Worm (Caenorhabditis elegans): ENCODE data around the gene clec-129.

clec-129 gene

ce11 chrII:3567576-3567975 lies 3.7 kb upstream of the clec-129 start (continued):
- TF ChIP-seq atf-7 (tag; optimal IDR thresholded peaks at IDR 0.05) (peak; percentile 70), aptf-3 (GFP tag; IDR thresholded peaks at IDR 0.05) (0 out of 2 replicates have a peak, but pooled peaks have one; percentile 11)

- no peak for TF ChIP-seq F57A8.1 (GFP tag; optimal IDR thresholded peaks at IDR 0.05)
- no peak for TF ChIP-seq atf-7 (tag; optimal IDR thresholded peaks at IDR 0.05)
- no peak for TF ChIP-seq aptf-2 (GFP tag; conservative IDR thresholded peaks at IDR 0.05)
- no peak for TF ChIP-seq ekl-4 (GFP tag; IDR thresholded peaks at IDR 0.05)
- no peak for TF ChIP-seq nfya-1 (tag; optimal IDR thresholded peaks at IDR 0.05; ENCODE audit: borderline replicate concordance, insufficient read depth)
- no peak for TF ChIP-seq pbrm-1 (GFP tag; IDR thresholded peaks at IDR 0.05)
- no peak for TF ChIP-seq ama-1 (optimal IDR thresholded peaks at IDR 0.05)
- TF ChIP-seq ama-1 (GFP tag; optimal IDR thresholded peaks at IDR 0.05) = no peak
- no peak for TF ChIP-seq madf-3 (GFP tag; IDR thresholded peaks at IDR 0.05)
- TF ChIP-seq B0336.3 (GFP tag; IDR thresholded peaks at IDR 0.05) = no peak
- no peak for TF ChIP-seq egl-18 (GFP tag; IDR thresholded peaks at IDR 0.05)
- TF ChIP-seq dpl-1 (GFP tag; optimal IDR thresholded peaks at IDR 0.05) = no peak
- TF ChIP-seq F37B4.10 (GFP tag; IDR thresholded peaks at IDR 0.05) = no peak
- TF ChIP-seq mxl-1 (tag; optimal IDR thresholded peaks at IDR 0.05) = no peak
- TF ChIP-seq rec-8 (tag; optimal IDR thresholded peaks at IDR 0.05) = no peak
These were observed 2.2 kb upstream of the clec-129 start, which contains the start of gene clec-127 for ce11 chrII:3569118-3569517. Gene clec-127 (minus strand): TSS chrII:3569218.

- TF ChIP-seq attf-3 (GFP tag; conservative IDR thresholded peaks at IDR 0.05) (no peak), mcd-1 (GFP tag; IDR thresholded peaks at IDR 0.05) (no peak), efl-1 (GFP tag; optimal IDR thresholded peaks at IDR 0.05) (no peak), Y53G8AR.9 (GFP tag; conservative IDR thresholded peaks at IDR 0.05) (no peak), ama-1 (optimal IDR thresholded peaks at IDR 0.05) (no peak), ama-1 (GFP tag; optimal IDR thresholded peaks at IDR 0.05) (no peak), him-1 (tag; optimal IDR thresholded peaks at IDR 0.05) (no peak), mes-4 (tag; optimal IDR thresholded peaks at IDR 0.05) (no peak), nhr-90 (tag; optimal IDR thresholded peaks at IDR 0.05) (no peak), ztf-3 (GFP tag; optimal IDR thresholded peaks at IDR 0.05) (no peak), hmg-20 (GFP tag; IDR thresholded peaks at IDR 0.05) (no peak), zfh-2 (GFP tag; conservative IDR thresholded peaks at IDR 0.05) (no peak), lin-40 (tag; optimal IDR thresholded peaks at IDR 0.05) (no peak), repo-1 (tag; optimal IDR thresholded peaks at IDR 0.05) (no peak), lin-54 (GFP tag; optimal IDR thresholded peaks at IDR 0.05) (no peak), Y95B8A.8 (GFP tag; IDR thresholded peaks at IDR 0.05) (no peak), lin-35 (GFP tag; optimal IDR thresholded peaks at IDR 0.05) (no peak), Y53F4B.3 (GFP tag; IDR thresholded peaks at IDR 0.05) (no peak), ztf-18 (tag; optimal IDR thresholded peaks at IDR 0.05) (no peak), rec-8 (tag; optimal IDR thresholded peaks at IDR 0.05) (no peak)
These were observed 2.0 kb downstream of the clec-129 start, which contains the start of gene clec-130 for ce11 chrII:3573255-3573654. Gene clec-130 (plus strand): TSS chrII:3573555.

ce11 chrII:3576742-3577141 lies 5.5 kb downstream of the clec-129 start, which contains the start of gene clec-132:
Gene clec-132 (plus strand): TSS chrII:3577042.
- TF ChIP-seq mel-28 (tag; optimal IDR thresholded peaks at IDR 0.05; ENCODE audit: borderline replicate concordance) (no peak), lin-35 (GFP tag; optimal IDR thresholded peaks at IDR 0.05) (no peak), zfh-2 (GFP tag; conservative IDR thresholded peaks at IDR 0.05) (no peak), attf-5 (GFP tag; optimal IDR thresholded peaks at IDR 0.05) (no peak), madf-8 (GFP tag; conservative IDR thresholded peaks at IDR 0.05) (no peak), egl-44 (GFP tag; IDR thresholded peaks at IDR 0.05) (no peak), sdz-38 (tag; optimal IDR thresholded peaks at IDR 0.05) (no peak), pha-4 (tag; optimal IDR thresholded peaks at IDR 0.05) (no peak), F49E8.2 (tag; optimal IDR thresholded peaks at IDR 0.05; ENCODE audit: insufficient read depth) (no peak), rec-8 (tag; optimal IDR thresholded peaks at IDR 0.05) (no peak), Y53G8AR.9 (GFP tag; conservative IDR thresholded peaks at IDR 0.05) (no peak), B0261.1 (tag; optimal IDR thresholded peaks at IDR 0.05) (no peak), snpc-1.1 (tag; optimal IDR thresholded peaks at IDR 0.05; ENCODE audit: insufficient read depth) (no peak)
